Worm (Caenorhabditis elegans): ENCODE results near the gene fbxa-220.
A peak's percentile ranks its signal among the peaks of the same experiment; 100 is the strongest.

The fbxa-220 gene

DNA sequence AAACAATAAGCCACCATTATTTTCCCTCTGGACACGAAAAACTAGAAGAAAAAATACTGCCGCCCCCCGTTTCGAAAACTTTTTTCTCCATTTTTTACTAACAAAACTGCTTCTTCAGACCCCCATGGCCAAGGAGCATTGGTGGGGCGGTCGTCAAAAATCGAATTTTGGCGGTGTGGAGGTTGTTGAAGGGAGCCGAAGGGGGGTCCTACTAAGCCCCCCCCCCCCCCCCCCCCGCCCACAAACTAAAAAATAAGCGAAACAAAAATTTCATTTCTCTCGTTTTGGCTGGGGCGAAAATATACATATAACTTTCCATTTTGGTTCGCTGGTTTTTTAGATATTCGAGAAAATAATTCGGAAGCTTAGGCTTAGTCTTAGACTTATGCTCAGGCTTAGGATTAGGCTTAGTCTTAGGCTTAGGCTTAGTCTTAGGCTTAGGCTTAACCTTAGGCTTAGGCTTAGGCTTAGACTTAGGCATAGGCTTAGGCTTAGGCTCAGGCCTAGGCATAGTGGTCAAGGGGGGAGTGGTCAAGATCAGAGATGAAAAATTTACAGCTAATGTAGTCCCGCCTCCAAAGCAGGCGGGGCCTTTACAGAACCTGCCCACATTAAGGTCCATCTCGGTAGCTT is 9.2 kb downstream of the fbxa-220 start:
- TF ChIP-seq ceh-8 (GFP tag; optimal IDR thresholded peaks at IDR 0.05): peak; percentile 20
- no peak for TF ChIP-seq lin-14 (GFP tag; optimal IDR thresholded peaks at IDR 0.05)

DNA sequence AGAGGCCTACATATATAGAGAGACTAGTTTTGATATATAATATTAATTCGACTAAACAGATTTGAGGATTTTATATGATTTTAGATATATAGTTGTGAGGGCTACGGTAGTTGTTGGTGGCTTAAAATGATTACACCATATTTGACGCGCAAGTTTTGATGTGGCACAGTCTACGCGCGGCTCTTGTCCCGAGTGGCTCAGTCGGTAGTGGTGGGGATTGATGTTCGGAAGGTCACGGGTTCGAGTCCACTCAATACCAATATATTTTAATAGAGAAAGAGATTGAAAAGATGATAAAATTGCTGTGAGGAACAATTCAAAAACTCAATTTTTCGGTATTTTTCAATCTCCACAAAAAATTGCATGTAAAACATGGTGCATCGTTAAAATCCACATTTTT is 11.1 kb downstream of the fbxa-220 start:
- peak; percentile 11 for TF ChIP-seq nhr-85 (tag)
- TF ChIP-seq mab-9 (GFP tag; IDR thresholded peaks at IDR 0.05): no peak

DNA sequence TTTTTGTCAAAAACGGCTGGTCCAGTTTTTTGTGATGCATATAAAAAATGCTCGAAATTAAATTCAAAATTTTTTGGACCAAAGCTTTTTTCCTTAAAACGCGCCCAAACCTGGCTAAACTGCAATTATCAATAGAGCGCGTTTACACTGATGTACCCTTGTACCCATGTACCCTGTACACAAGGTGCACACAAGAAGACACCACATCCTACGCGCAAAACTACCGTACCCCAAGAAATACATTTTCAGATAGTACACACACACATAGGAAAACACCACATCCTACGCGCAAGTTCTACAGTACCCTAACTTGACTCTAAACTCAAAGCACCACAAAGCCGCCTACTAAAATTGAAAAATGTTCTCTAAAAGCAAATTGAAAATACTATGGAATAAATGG is 12.7 kb downstream of the fbxa-220 start:
- peak; percentile 44 for TF ChIP-seq F16B12.6 (tag; optimal IDR thresholded peaks at IDR 0.05)
- TF ChIP-seq egl-27 (tag; optimal IDR thresholded peaks at IDR 0.05): no peak
- peak; percentile 13 to 89 for TF ChIP-seq lsy-2 (tag; optimal IDR thresholded peaks at IDR 0.05)
- no peak for TF ChIP-seq nhr-237 (tag; optimal IDR thresholded peaks at IDR 0.05)

DNA sequence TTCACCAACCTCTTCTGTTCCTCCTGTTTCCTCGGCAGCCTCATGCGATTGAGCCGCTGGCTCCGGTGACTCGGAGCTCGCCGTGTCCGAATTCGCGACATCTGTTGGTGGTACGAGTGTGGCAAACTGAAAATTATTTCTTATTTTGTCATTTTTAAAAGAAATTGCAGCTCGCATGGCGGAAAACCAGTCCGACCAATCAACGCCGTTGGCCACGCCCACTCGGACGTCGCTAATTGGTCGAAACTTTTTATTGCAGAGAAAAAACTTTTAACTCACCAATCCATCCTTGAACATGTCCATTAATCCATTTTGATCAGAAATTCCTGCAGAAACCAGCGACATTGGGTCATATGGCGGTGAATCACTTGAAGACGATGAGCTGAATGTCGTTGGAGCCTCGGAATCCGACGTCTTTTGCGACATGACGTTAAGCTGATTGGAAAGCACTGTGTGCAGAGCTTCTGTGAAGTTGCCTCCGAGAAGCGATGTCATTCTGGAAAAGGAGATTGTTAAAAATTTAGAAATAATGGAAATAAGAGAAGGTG is 13.6 kb downstream of the fbxa-220 start, which contains the start of gene bed-2:
bed-2 (minus strand) TSS at position 498 of the 548 bp plus-strand sequence.
- TF ChIP-seq ceh-88 (GFP tag; IDR thresholded peaks at IDR 0.05) (no peak), hlh-4 (tag; optimal IDR thresholded peaks at IDR 0.05) (no peak), pqm-1 (tag; optimal IDR thresholded peaks at IDR 0.05) (no peak), skn-1 (tag; optimal IDR thresholded peaks at IDR 0.05) (no peak), ces-1 (GFP tag; optimal IDR thresholded peaks at IDR 0.05) (no peak), lir-3 (tag; optimal IDR thresholded peaks at IDR 0.05; ENCODE audit: poor library complexity) (no peak), fkh-8 (tag; optimal IDR thresholded peaks at IDR 0.05) (no peak), sptf-1 (tag; optimal IDR thresholded peaks at IDR 0.05) (no peak), ama-1 (optimal IDR thresholded peaks at IDR 0.05) (no peak), snpc-4 (tag; optimal IDR thresholded peaks at IDR 0.05) (no peak), efl-1 (optimal IDR thresholded peaks at IDR 0.05) (no peak), efl-1 (GFP tag; optimal IDR thresholded peaks at IDR 0.05 in 1 of 2) (no peak), grh-1 (GFP tag; IDR thresholded peaks at IDR 0.05) (no peak), efl-3 (GFP tag; optimal IDR thresholded peaks at IDR 0.05) (no peak)

DNA sequence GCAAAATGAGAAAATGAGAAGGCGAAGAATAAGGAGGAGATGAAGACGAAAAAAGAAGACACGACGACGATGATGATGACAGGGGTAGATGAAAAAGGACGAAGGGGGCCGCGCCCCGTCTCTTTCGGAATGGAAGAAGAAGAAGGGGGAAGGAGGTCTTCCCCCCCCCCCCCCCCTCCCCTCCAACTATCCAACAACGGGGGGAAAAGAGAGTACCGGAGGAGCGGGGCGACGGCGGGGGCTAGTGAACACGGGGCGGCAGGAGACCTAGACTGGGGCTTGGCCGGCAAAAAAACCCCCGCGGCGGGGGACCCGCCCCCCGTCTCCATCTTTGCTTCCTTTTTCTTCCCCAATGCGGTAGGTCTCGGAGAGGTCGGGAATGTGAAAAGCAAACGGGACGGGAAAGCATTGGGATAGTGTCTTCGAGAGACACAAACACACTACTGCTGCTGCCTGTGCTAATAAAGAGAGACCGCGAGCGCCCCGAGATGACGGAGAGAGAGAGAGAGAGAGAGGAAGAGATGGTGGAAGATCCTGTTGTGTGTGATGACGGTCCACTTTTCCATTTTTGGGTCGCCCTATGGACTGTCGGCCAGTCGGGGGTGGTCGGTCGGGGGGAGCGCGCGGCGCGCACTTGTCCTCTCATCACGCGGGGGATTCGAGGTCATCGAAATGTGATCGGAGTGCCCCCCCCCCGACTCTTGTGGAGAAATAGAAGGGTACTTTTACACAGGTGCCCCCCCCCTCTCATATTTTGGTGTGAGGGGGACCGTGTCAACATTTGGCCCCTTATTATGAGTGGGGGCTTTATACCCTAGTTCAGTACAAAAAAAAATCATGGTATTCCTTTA is 16.1 kb downstream of the fbxa-220 start:
- no peak for TF ChIP-seq ces-1 (GFP tag; optimal IDR thresholded peaks at IDR 0.05)
- TF ChIP-seq egl-13 (tag; optimal IDR thresholded peaks at IDR 0.05): no peak
- no peak for TF ChIP-seq nhr-47 (tag; optimal IDR thresholded peaks at IDR 0.05)
- no peak for TF ChIP-seq jun-1 (tag; optimal IDR thresholded peaks at IDR 0.05)
- no peak for TF ChIP-seq ama-1 (optimal IDR thresholded peaks at IDR 0.05)
- no peak for TF ChIP-seq pag-3 (tag; optimal IDR thresholded peaks at IDR 0.05; ENCODE audit: borderline replicate concordance, insufficient read depth)
- peak; percentile 13 for TF ChIP-seq nhr-77 (tag; optimal IDR thresholded peaks at IDR 0.05)
- no peak for TF ChIP-seq unc-86 (tag; optimal IDR thresholded peaks at IDR 0.05)
- no peak for TF ChIP-seq nhr-11 (tag; optimal IDR thresholded peaks at IDR 0.05)
- no peak for TF ChIP-seq zag-1 (tag; optimal IDR thresholded peaks at IDR 0.05)
- TF ChIP-seq lin-35 (GFP tag; optimal IDR thresholded peaks at IDR 0.05): no peak
- TF ChIP-seq nhr-90 (tag; optimal IDR thresholded peaks at IDR 0.05; ENCODE audit: poor library complexity): no peak
- no peak for TF ChIP-seq hlh-4 (tag; optimal IDR thresholded peaks at IDR 0.05)
- TF ChIP-seq sptf-1 (tag; optimal IDR thresholded peaks at IDR 0.05): no peak
- no peak for TF ChIP-seq C04F5.9 (tag; optimal IDR thresholded peaks at IDR 0.05)
- TF ChIP-seq nhr-85 (tag): peak; percentile 68
- no peak for TF ChIP-seq hlh-17 (GFP tag; optimal IDR thresholded peaks at IDR 0.05; ENCODE audit: borderline replicate concordance)
- TF ChIP-seq aha-1 (tag; optimal IDR thresholded peaks at IDR 0.05): no peak
- no peak for TF ChIP-seq pax-3 (tag; optimal IDR thresholded peaks at IDR 0.05)
- no peak for TF ChIP-seq aly-2 (tag; optimal IDR thresholded peaks at IDR 0.05)
- TF ChIP-seq ceh-8 (GFP tag; optimal IDR thresholded peaks at IDR 0.05): peak; percentile 93
- no peak for TF ChIP-seq snpc-4 (tag; optimal IDR thresholded peaks at IDR 0.05)
- peak; percentile 55 for TF ChIP-seq lin-14 (GFP tag; optimal IDR thresholded peaks at IDR 0.05)
- TF ChIP-seq dsc-1 (tag; optimal IDR thresholded peaks at IDR 0.05): no peak
- no peak for TF ChIP-seq nhr-12 (tag; optimal IDR thresholded peaks at IDR 0.05)
- TF ChIP-seq ceh-88 (GFP tag; IDR thresholded peaks at IDR 0.05): no peak
- TF ChIP-seq skn-1 (tag; optimal IDR thresholded peaks at IDR 0.05): no peak
- no peak for TF ChIP-seq efl-1 (optimal IDR thresholded peaks at IDR 0.05)
- peak in 1 of 2 experiments; percentile 90 for TF ChIP-seq efl-1 (GFP tag; optimal IDR thresholded peaks at IDR 0.05 in 1 of 2)
- TF ChIP-seq mab-9 (GFP tag; IDR thresholded peaks at IDR 0.05): no peak
- TF ChIP-seq hpl-2 (GFP tag; optimal IDR thresholded peaks at IDR 0.05): no peak
- TF ChIP-seq pqm-1 (tag; optimal IDR thresholded peaks at IDR 0.05): no peak

Data from whole organism, L1 larva.